Worm (Caenorhabditis elegans): ENCODE data around the gene srz-15.

srz-15 gene

ce11 chrIV:12915479-12915878, at the start of gene srz-15:
Gene srz-15 (plus strand): TSS chrIV:12915779.
- TF ChIP-seq mec-3 (tag; optimal IDR thresholded peaks at IDR 0.05; ENCODE audit: borderline replicate concordance) (no peak), T23F11.4 (GFP tag; optimal IDR thresholded peaks at IDR 0.05) (no peak), dmd-4 (tag; optimal IDR thresholded peaks at IDR 0.05; ENCODE audit: borderline replicate concordance) (no peak), ztf-16 (tag; optimal IDR thresholded peaks at IDR 0.05) (no peak), unc-55 (GFP tag; optimal IDR thresholded peaks at IDR 0.05) (no peak), fax-1 (tag; optimal IDR thresholded peaks at IDR 0.05) (no peak), ceh-30 (tag; optimal IDR thresholded peaks at IDR 0.05) (no peak), fkh-10 (GFP tag; optimal IDR thresholded peaks at IDR 0.05) (no peak), ceh-31 (tag; optimal IDR thresholded peaks at IDR 0.05) (no peak), odd-2 (tag; optimal IDR thresholded peaks at IDR 0.05) (no peak), madf-2 (tag; optimal IDR thresholded peaks at IDR 0.05) (no peak), dve-1 (tag; optimal IDR thresholded peaks at IDR 0.05) (no peak), unc-42 (tag; optimal IDR thresholded peaks at IDR 0.05) (no peak), ceh-19 (GFP tag; optimal IDR thresholded peaks at IDR 0.05) (no peak), lin-11 (tag; optimal IDR thresholded peaks at IDR 0.05) (no peak), C08G9.2 (tag; optimal IDR thresholded peaks at IDR 0.05) (no peak)

- TF ChIP-seq elt-2 (tag; optimal IDR thresholded peaks at IDR 0.05) (peak; percentile 46), ahr-1 (tag; optimal IDR thresholded peaks at IDR 0.05) (no peak), pqm-1 (tag; optimal IDR thresholded peaks at IDR 0.05) (no peak), ceh-30 (tag; optimal IDR thresholded peaks at IDR 0.05) (no peak), sox-2 (GFP tag; IDR thresholded peaks at IDR 0.05) (no peak), pat-9 (tag; optimal IDR thresholded peaks at IDR 0.05) (no peak)
These were observed 49.7 kb upstream of the srz-15 start, which contains the start of gene clec-186 for ce11 chrIV:12865884-12866283. Gene clec-186 (plus strand): TSS chrIV:12866109.

ce11 chrIV:12869383-12869782, 46.2 kb upstream of the srz-15 start:
- no peak for TF ChIP-seq ceh-34 (tag; optimal IDR thresholded peaks at IDR 0.05)
- no peak for TF ChIP-seq ceh-19 (GFP tag; optimal IDR thresholded peaks at IDR 0.05)

- TF ChIP-seq ceh-22 (tag; optimal IDR thresholded peaks at IDR 0.05) (no peak), hlh-13 (GFP tag; optimal IDR thresholded peaks at IDR 0.05) (no peak), ceh-19 (GFP tag; optimal IDR thresholded peaks at IDR 0.05) (no peak), ceh-34 (tag; optimal IDR thresholded peaks at IDR 0.05) (no peak), tbx-7 (tag; optimal IDR thresholded peaks at IDR 0.05) (no peak), fkh-10 (GFP tag; optimal IDR thresholded peaks at IDR 0.05) (no peak), ceh-14 (tag; optimal IDR thresholded peaks at IDR 0.05) (no peak), madf-2 (tag; optimal IDR thresholded peaks at IDR 0.05) (no peak), ceh-6 (GFP tag; optimal IDR thresholded peaks at IDR 0.05) (no peak), pha-2 (tag; optimal IDR thresholded peaks at IDR 0.05) (no peak), che-1 (tag; optimal IDR thresholded peaks at IDR 0.05) (no peak), pag-3 (tag; optimal IDR thresholded peaks at IDR 0.05; ENCODE audit: borderline replicate concordance) (no peak), odd-2 (tag; optimal IDR thresholded peaks at IDR 0.05) (no peak), ceh-31 (tag; optimal IDR thresholded peaks at IDR 0.05) (no peak), rnt-1 (tag; optimal IDR thresholded peaks at IDR 0.05) (no peak)
These were observed 45.8 kb upstream of the srz-15 start for ce11 chrIV:12869812-12870211.

- TF ChIP-seq ceh-6 (GFP tag; optimal IDR thresholded peaks at IDR 0.05) (no peak), lim-6 (tag; optimal IDR thresholded peaks at IDR 0.05) (no peak), lin-11 (tag; optimal IDR thresholded peaks at IDR 0.05) (no peak), T23F11.4 (GFP tag; optimal IDR thresholded peaks at IDR 0.05) (no peak), ceh-31 (tag; optimal IDR thresholded peaks at IDR 0.05) (no peak), eyg-1 (tag; optimal IDR thresholded peaks at IDR 0.05) (no peak), odd-2 (tag; optimal IDR thresholded peaks at IDR 0.05) (no peak), ceh-48 (tag; optimal IDR thresholded peaks at IDR 0.05) (no peak)
These were observed 45.3 kb upstream of the srz-15 start for ce11 chrIV:12870315-12870714.
